Worm (Caenorhabditis elegans) whole organism, mixed stage, embryonic: ENCODE data around the gene C05D12.5.

ENCODE experiments used
- bed-3 ChIP-seq: fragments of 200-800 bp; sonication (Bioruptor generic); optimal IDR thresholded peaks from 3 replicates; lab custom pipeline; 2018; ENCODE audit warnings: mild to moderate bottlenecking, missing genetic modification characterization, moderate library complexity, missing compliant biosample characterization
- blmp-1 ChIP-seq: fragments of 150-350 bp; optimal IDR thresholded peaks from 2 replicates; lab custom pipeline; 2014; ENCODE audit warnings: missing biosample characterization, missing genetic modification characterization
- ceh-43 ChIP-seq: fragments of 200-800 bp; sonication (Bioruptor generic); optimal IDR thresholded peaks from 2 replicates; lab custom pipeline; 2018; ENCODE audit warnings: mild to moderate bottlenecking, missing genetic modification characterization, moderate library complexity, missing compliant biosample characterization
- ceh-83 ChIP-seq: fragments of 200-800 bp; sonication (Bioruptor generic); optimal IDR thresholded peaks from 2 replicates; lab custom pipeline; 2018; ENCODE audit warnings: mild to moderate bottlenecking, missing genetic modification characterization, missing compliant biosample characterization
- ces-1 ChIP-seq: fragments of 150-350 bp; optimal IDR thresholded peaks from 2 replicates; lab custom pipeline; 2014; ENCODE audit warnings: missing biosample characterization, missing genetic modification reagents, missing genetic modification characterization
- elt-1 ChIP-seq: sonication (generic microtip); optimal IDR thresholded peaks from 2 replicates; lab custom pipeline; 2017; ENCODE audit warnings: missing genetic modification characterization, mild to moderate bottlenecking, missing compliant biosample characterization, antibody characterized with exemption, moderate library complexity, borderline replicate concordance; ENCODE audit not compliant: insufficient read depth
- elt-3 ChIP-seq: fragments of 150-350 bp; optimal IDR thresholded peaks from 2 replicates; lab custom pipeline; 2014; ENCODE audit warnings: missing biosample characterization, missing genetic modification characterization
- flh-1 ChIP-seq: fragments of 200-800 bp; sonication (Bioruptor generic); optimal IDR thresholded peaks from 2 replicates; lab custom pipeline; 2018; ENCODE audit warnings: mild to moderate bottlenecking, missing genetic modification characterization, moderate library complexity, missing compliant biosample characterization
- ham-2 ChIP-seq: fragments of 200-800 bp; sonication (Bioruptor generic); optimal IDR thresholded peaks from 2 replicates; lab custom pipeline; 2018; ENCODE audit warnings: mild to moderate bottlenecking, missing genetic modification characterization, missing compliant biosample characterization
- hlh-1 ChIP-seq: fragments of 150-350 bp; optimal IDR thresholded peaks from 2 replicates; lab custom pipeline; 2014; ENCODE audit warnings: missing biosample characterization, missing genetic modification reagents, missing genetic modification characterization
- lin-13 ChIP-seq: fragments of 150-350 bp; optimal IDR thresholded peaks from 2 replicates; lab custom pipeline; 2014; ENCODE audit warnings: missing biosample characterization, missing genetic modification characterization
- lin-32 ChIP-seq: fragments of 200-800 bp; sonication (Bioruptor generic); optimal IDR thresholded peaks from 2 replicates; lab custom pipeline; 2018; ENCODE audit warnings: mild to moderate bottlenecking, missing genetic modification characterization, missing compliant biosample characterization
- lsy-2 ChIP-seq: fragments of 150-350 bp; optimal IDR thresholded peaks from 2 replicates; lab custom pipeline; 2014; ENCODE audit warnings: missing biosample characterization, missing genetic modification characterization
- mab-5 ChIP-seq: fragments of 150-350 bp; optimal IDR thresholded peaks from 2 replicates; lab custom pipeline; 2014; ENCODE audit warnings: missing biosample characterization, missing genetic modification characterization
- mep-1 ChIP-seq: fragments of 150-350 bp; optimal IDR thresholded peaks from 2 replicates; lab custom pipeline; 2017; ENCODE audit warnings: missing biosample characterization, missing genetic modification reagents, missing genetic modification characterization, inconsistent platforms
- mls-2 ChIP-seq: sonication (generic microtip); optimal IDR thresholded peaks from 2 replicates; lab custom pipeline; 2016; ENCODE audit warnings: mild to moderate bottlenecking, missing genetic modification characterization, moderate library complexity, missing compliant biosample characterization
- nhr-12 ChIP-seq: fragments of 150-350 bp; optimal IDR thresholded peaks from 2 replicates; lab custom pipeline; 2014; ENCODE audit warnings: missing biosample characterization, missing genetic modification characterization
- nhr-2 ChIP-seq: fragments of 150-350 bp; optimal IDR thresholded peaks from 2 replicates; lab custom pipeline; 2014; ENCODE audit warnings: missing biosample characterization, missing genetic modification characterization
- nhr-237 ChIP-seq: fragments of 150-350 bp; optimal IDR thresholded peaks from 2 replicates; lab custom pipeline; 2014; ENCODE audit warnings: missing biosample characterization, missing genetic modification characterization
- nhr-28 ChIP-seq: fragments of 150-350 bp; optimal IDR thresholded peaks from 2 replicates; lab custom pipeline; 2014; ENCODE audit warnings: missing biosample characterization, missing genetic modification characterization
- nhr-76 ChIP-seq: sonication (generic microtip); optimal IDR thresholded peaks from 2 replicates; lab custom pipeline; 2017; ENCODE audit warnings: missing biosample characterization, missing genetic modification characterization
- pha-4 ChIP-seq: fragments of 150-350 bp; optimal IDR thresholded peaks from 2 replicates; lab custom pipeline; 2018; ENCODE audit warnings: missing biosample characterization, missing genetic modification reagents, missing genetic modification characterization
- sem-2 ChIP-seq: fragments of 200-800 bp; sonication (Bioruptor generic); optimal IDR thresholded peaks from 2 replicates; lab custom pipeline; 2018; ENCODE audit warnings: mild to moderate bottlenecking, missing genetic modification characterization, missing compliant biosample characterization
- snpc-4 ChIP-seq: fragments of 150-350 bp; optimal IDR thresholded peaks from 2 replicates; lab custom pipeline; 2014; ENCODE audit warnings: missing biosample characterization, missing genetic modification characterization
- sptf-1 ChIP-seq: sonication (generic microtip); optimal IDR thresholded peaks from 2 replicates; lab custom pipeline; 2017; ENCODE audit warnings: mild to moderate bottlenecking, missing genetic modification characterization, moderate library complexity, missing compliant biosample characterization
- tbx-8 ChIP-seq: fragments of 200-800 bp; sonication (Bioruptor generic); optimal IDR thresholded peaks from 2 replicates; lab custom pipeline; 2018; ENCODE audit warnings: mild to moderate bottlenecking, missing genetic modification characterization, moderate library complexity, missing compliant biosample characterization
- unc-120 ChIP-seq: sonication (generic microtip); optimal IDR thresholded peaks from 2 replicates; lab custom pipeline; 2017; ENCODE audit warnings: missing genetic modification characterization, missing compliant biosample characterization; ENCODE audit not compliant: poor library complexity, severe bottlenecking
- unc-39 ChIP-seq: fragments of 150-350 bp; optimal IDR thresholded peaks from 2 replicates; lab custom pipeline; 2014; ENCODE audit warnings: missing biosample characterization, missing genetic modification characterization
- unc-62 ChIP-seq: fragments of 150-350 bp; optimal IDR thresholded peaks from 2 replicates; lab custom pipeline; 2014; ENCODE audit warnings: missing biosample characterization, missing genetic modification reagents, missing genetic modification characterization
- zip-8 ChIP-seq: fragments of 150-350 bp; optimal IDR thresholded peaks from 2 replicates; lab custom pipeline; 2014; ENCODE audit warnings: missing biosample characterization, missing genetic modification characterization
- ztf-11 ChIP-seq: fragments of 150-350 bp; optimal IDR thresholded peaks from 2 replicates; lab custom pipeline; 2014; ENCODE audit warnings: missing biosample characterization, missing genetic modification characterization

C05D12.5 gene

ce11 chrII:11443862-11444261, 9.8 kb downstream of the C05D12.5 start, which contains the start of gene adbp-1:
Gene adbp-1, plus strand, starts transcription at chrII:11444162.
- TF ChIP-seq unc-39 (tag; lab: Kevin White, UChicago) (no peak), blmp-1 (tag; lab: Kevin White, UChicago) (no peak)

ce11 chrII:11444973-11445372, 10.9 kb downstream of the C05D12.5 start, which contains the start of gene W02B12.13:
Gene W02B12.13, plus strand, starts transcription at chrII:11445273.
- TF ChIP-seq snpc-4 (tag; lab: Kevin White, UChicago) (no peak), nhr-2 (tag; lab: Kevin White, UChicago) (no peak), lin-32 (GFP tag; lab: Kevin White, UChicago) (no peak), unc-120 (tag; lab: Kevin White, UChicago) (no peak), lin-13 (no peak), elt-3 (no peak), mls-2 (no peak), ceh-43 (GFP tag; lab: Kevin White, UChicago) (no peak), lsy-2 (tag; lab: Kevin White, UChicago) (no peak), nhr-28 (no peak), elt-1 (tag; lab: Kevin White, UChicago) (no peak), bed-3 (GFP tag; lab: Kevin White, UChicago) (no peak), sptf-1 (tag; lab: Kevin White, UChicago) (no peak), blmp-1 (tag; lab: Kevin White, UChicago) (no peak), mab-5 (tag; lab: Kevin White, UChicago) (no peak), nhr-76 (no peak), mep-1 (tag; lab: Kevin White, UChicago) (no peak)
- TF ChIP-seq, all 35 proteins: peak for 0

- TF ChIP-seq nhr-12 (tag; lab: Kevin White, UChicago) = no peak
- TF ChIP-seq pha-4 (tag; lab: Kevin White, UChicago) = no peak
- no peak for TF ChIP-seq sptf-1 (tag; lab: Kevin White, UChicago)
- no peak for TF ChIP-seq elt-1 (tag; lab: Kevin White, UChicago)
- no peak for TF ChIP-seq blmp-1 (tag; lab: Kevin White, UChicago)
- TF ChIP-seq ham-2 = no peak
- TF ChIP-seq ztf-11 (tag; lab: Kevin White, UChicago) = no peak
- TF ChIP-seq ces-1 = no peak
- no peak for TF ChIP-seq lin-32 (GFP tag; lab: Kevin White, UChicago)
- TF ChIP-seq elt-3 = no peak
- no peak for TF ChIP-seq bed-3 (GFP tag; lab: Kevin White, UChicago)
- TF ChIP-seq, all 35 proteins: peak for 0
These were observed 14.7 kb downstream of the C05D12.5 start, which contains the start of gene W02B12.1 for ce11 chrII:11448753-11449152. Gene W02B12.1, plus strand, starts transcription at chrII:11449021.

- TF ChIP-seq sptf-1 (tag; lab: Kevin White, UChicago) (no peak), mep-1 (tag; lab: Kevin White, UChicago) (no peak), hlh-1 (tag; lab: Kevin White, UChicago) (no peak), nhr-237 (tag; lab: Kevin White, UChicago) (no peak), nhr-2 (tag; lab: Kevin White, UChicago) (no peak), nhr-28 (no peak), lin-13 (no peak), sem-2 (GFP tag; lab: Kevin White, UChicago) (no peak), unc-39 (tag; lab: Kevin White, UChicago) (no peak), zip-8 (tag; lab: Kevin White, UChicago) (no peak), nhr-76 (no peak), ceh-83 (GFP tag; lab: Kevin White, UChicago) (no peak), ham-2 (no peak), ceh-43 (GFP tag; lab: Kevin White, UChicago) (no peak), ztf-11 (tag; lab: Kevin White, UChicago) (no peak)
These were observed 16.8 kb downstream of the C05D12.5 start for ce11 chrII:11450882-11451281.

ce11 chrII:11451738-11452137, 17.7 kb downstream of the C05D12.5 start:
- TF ChIP-seq tbx-8 (GFP tag; lab: Kevin White, UChicago) (no peak), snpc-4 (tag; lab: Kevin White, UChicago) (no peak), blmp-1 (tag; lab: Kevin White, UChicago) (no peak), unc-39 (tag; lab: Kevin White, UChicago) (no peak), hlh-1 (tag; lab: Kevin White, UChicago) (no peak), flh-1 (no peak), bed-3 (GFP tag; lab: Kevin White, UChicago) (no peak), unc-62 (no peak), mls-2 (no peak), mab-5 (tag; lab: Kevin White, UChicago) (no peak), nhr-28 (no peak)
